Fruit fly (Drosophila melanogaster): ENCODE results near the gene CG1737.

The CG1737 gene

DNA sequence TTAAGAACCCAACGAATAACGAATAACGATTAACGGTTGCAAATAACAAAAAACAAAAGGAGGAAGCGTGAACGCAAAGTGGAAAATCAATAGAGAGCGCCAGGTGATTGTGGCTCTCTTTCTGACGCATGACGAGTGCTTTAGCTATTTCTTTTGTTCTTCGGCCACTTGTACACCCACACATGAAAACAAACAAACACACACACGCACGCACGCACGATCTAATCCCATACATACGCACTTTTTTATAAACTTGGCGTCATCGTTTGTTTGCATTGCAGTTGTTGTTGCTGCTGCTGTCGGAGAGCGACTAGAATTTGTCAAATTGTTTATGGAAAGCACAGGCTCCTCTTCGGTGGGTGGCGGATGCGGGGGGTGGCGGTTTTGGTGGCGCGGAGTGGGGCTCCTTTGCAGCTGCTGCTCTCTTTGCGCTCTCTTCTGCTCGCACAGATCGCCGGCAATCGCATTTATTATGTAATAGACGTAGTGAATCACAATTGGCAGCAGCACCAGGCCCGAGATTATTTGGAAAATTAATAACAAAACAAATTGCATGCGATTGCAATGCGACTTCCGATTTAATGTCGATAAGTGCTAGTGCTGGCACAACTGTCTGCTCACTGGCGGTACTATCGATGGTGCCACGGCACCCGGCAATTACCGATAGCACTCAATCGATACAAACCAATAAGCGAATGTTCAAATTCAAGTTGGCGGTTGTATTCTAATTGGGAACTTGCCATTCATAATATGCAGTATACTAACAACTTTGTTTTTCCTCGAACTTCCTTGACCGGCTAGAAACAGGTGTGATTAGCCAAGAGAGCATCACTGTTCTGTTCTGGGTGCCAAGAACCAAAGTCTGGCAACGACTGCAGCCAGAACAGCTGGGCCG lies 11.2 kb upstream of the CG1737 start (continued):
- 0 out of 2 replicates have a peak, but pooled peaks have one; percentile 19 for TF ChIP-seq CG14014 (GFP tag; IDR thresholded peaks at IDR 0.05)
- peak; percentile 53 for TF ChIP-seq ind (GFP tag; optimal IDR thresholded peaks at IDR 0.05)
- no peak for TF ChIP-seq Fer1 (GFP tag; optimal IDR thresholded peaks at IDR 0.05)
- TF ChIP-seq CG12299 (tag; optimal IDR thresholded peaks at IDR 0.05): no peak
- TF ChIP-seq CG3407 (GFP tag; optimal IDR thresholded peaks at IDR 0.05): no peak
- no peak for TF ChIP-seq salm (tag; optimal IDR thresholded peaks at IDR 0.05)
- TF ChIP-seq CG6254 (GFP tag; optimal IDR thresholded peaks at IDR 0.05): no peak
- no peak for TF ChIP-seq rib (GFP tag; IDR thresholded peaks at IDR 0.05)
- TF ChIP-seq tio (GFP tag; optimal IDR thresholded peaks at IDR 0.05): peak; percentile 4
- TF ChIP-seq CG6175 (GFP tag; IDR thresholded peaks at IDR 0.05): no peak
- no peak for TF ChIP-seq dmrt99B (tag; optimal IDR thresholded peaks at IDR 0.05)
- TF ChIP-seq Dad (GFP tag; optimal IDR thresholded peaks at IDR 0.05): no peak
- no peak for TF ChIP-seq CG32767 (GFP tag; IDR thresholded peaks at IDR 0.05)
- TF ChIP-seq CG11695 (GFP tag; IDR thresholded peaks at IDR 0.05): no peak
- no peak for TF ChIP-seq pita (GFP tag; optimal IDR thresholded peaks at IDR 0.05)
- TF ChIP-seq CG18764 (GFP tag; optimal IDR thresholded peaks at IDR 0.05): no peak
- TF ChIP-seq BtbVII (GFP tag; optimal IDR thresholded peaks at IDR 0.05): peak; percentile 56
- TF ChIP-seq CG11696 (GFP tag; IDR thresholded peaks at IDR 0.05): no peak
- TF ChIP-seq Taf1 (GFP tag; IDR thresholded peaks at IDR 0.05): no peak

dm6 chrX:11339868-11340548 lies 10.4 kb upstream of the CG1737 start, which contains the start of the genes CG34348 and Kap3:
Gene CG34348, plus strand, starts transcription at chrX:11339873.
Gene Kap3, minus strand, starts transcription at chrX:11340084.
- TF ChIP-seq CG11398 (GFP tag; optimal IDR thresholded peaks at IDR 0.05) (no peak), gfzf (GFP tag; optimal IDR thresholded peaks at IDR 0.05) (peak; percentile 10), bab2 (GFP tag; optimal IDR thresholded peaks at IDR 0.05) (no peak), pb (GFP tag; optimal IDR thresholded peaks at IDR 0.05) (no peak), eyg (GFP tag; optimal IDR thresholded peaks at IDR 0.05) (no peak), CG13287 (GFP tag; IDR thresholded peaks at IDR 0.05; ENCODE audit: partially characterized antibody) (no peak), ash1 (GFP tag; optimal IDR thresholded peaks at IDR 0.05) (no peak), Stat92E (GFP tag; optimal IDR thresholded peaks at IDR 0.05) (no peak), NfI (GFP tag; optimal IDR thresholded peaks at IDR 0.05) (no peak), dati (GFP tag; IDR thresholded peaks at IDR 0.05) (no peak), D19B (GFP tag; optimal IDR thresholded peaks at IDR 0.05) (no peak), sqz (GFP tag; optimal IDR thresholded peaks at IDR 0.05) (peak; percentile 13), CrebB (tag; optimal IDR thresholded peaks at IDR 0.05) (no peak), crc (GFP tag; optimal IDR thresholded peaks at IDR 0.05) (no peak), CG12659 (GFP tag; optimal IDR thresholded peaks at IDR 0.05) (peak; percentile 23), Myb (GFP tag; optimal IDR thresholded peaks at IDR 0.05) (peak; percentile 9), B-H1 (GFP tag; IDR thresholded peaks at IDR 0.05) (no peak), MBD-R2 (GFP tag; IDR thresholded peaks at IDR 0.05) (peak; percentile 6; the same call in 1 of the 2 replicates), Lim3 (GFP tag; IDR thresholded peaks at IDR 0.05) (no peak), CG18764 (GFP tag; optimal IDR thresholded peaks at IDR 0.05) (no peak), CG2202 (tag; optimal IDR thresholded peaks at IDR 0.05) (no peak), CG8924 (tag; optimal IDR thresholded peaks at IDR 0.05) (peak; percentile 57), CG11085 (GFP tag; IDR thresholded peaks at IDR 0.05) (no peak), CG32772 (GFP tag; IDR thresholded peaks at IDR 0.05) (peak; percentile 27; the same call in 1 of the 2 replicates), Antp (GFP tag; optimal IDR thresholded peaks at IDR 0.05) (no peak), CG9817 (tag; optimal IDR thresholded peaks at IDR 0.05) (no peak), ken (GFP tag; IDR thresholded peaks at IDR 0.05) (no peak), esg (GFP tag; conservative IDR thresholded peaks at IDR 0.05) (no peak), Drgx (GFP tag; IDR thresholded peaks at IDR 0.05) (0 out of 2 replicates have a peak, but pooled peaks have one; percentile 25), vvl (GFP tag; IDR thresholded peaks at IDR 0.05) (no peak), psq (GFP tag; optimal IDR thresholded peaks at IDR 0.05) (peak; percentile 82)
